Worm (Caenorhabditis elegans): Measurements from ENCODE around the gene C13B9.2.

The C13B9.2 gene

DNA sequence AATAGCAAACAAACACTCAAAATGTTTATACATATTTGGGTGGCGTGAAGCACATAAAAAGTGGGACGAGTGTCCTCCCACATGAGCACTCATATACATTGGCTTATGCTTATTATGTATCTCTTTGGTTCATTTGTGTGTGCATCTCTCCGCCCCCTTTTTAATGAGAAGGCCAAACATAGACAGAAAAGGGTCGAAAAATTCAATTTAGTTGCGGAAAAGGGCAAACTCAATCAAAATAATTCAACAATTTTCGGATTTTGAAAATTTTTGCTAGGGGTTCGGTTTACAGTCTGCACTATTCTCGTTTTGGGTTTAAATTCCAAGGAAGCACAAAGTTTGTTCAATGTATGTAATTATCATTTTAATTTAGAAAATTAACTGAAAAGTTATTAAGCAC lies 27.5 kb downstream of the C13B9.2 start:
- TF ChIP-seq nhr-76 (tag; optimal IDR thresholded peaks at IDR 0.05): no peak
- no peak for TF ChIP-seq sox-4 (tag; optimal IDR thresholded peaks at IDR 0.05)
- TF ChIP-seq jun-1 (tag; optimal IDR thresholded peaks at IDR 0.05): no peak
- no peak for TF ChIP-seq sptf-1 (tag; optimal IDR thresholded peaks at IDR 0.05)
- no peak for TF ChIP-seq C04F5.9 (tag; optimal IDR thresholded peaks at IDR 0.05)
- peak; percentile 3 for TF ChIP-seq lin-14 (GFP tag; optimal IDR thresholded peaks at IDR 0.05)
- no peak for TF ChIP-seq lin-15B (tag; optimal IDR thresholded peaks at IDR 0.05)

DNA sequence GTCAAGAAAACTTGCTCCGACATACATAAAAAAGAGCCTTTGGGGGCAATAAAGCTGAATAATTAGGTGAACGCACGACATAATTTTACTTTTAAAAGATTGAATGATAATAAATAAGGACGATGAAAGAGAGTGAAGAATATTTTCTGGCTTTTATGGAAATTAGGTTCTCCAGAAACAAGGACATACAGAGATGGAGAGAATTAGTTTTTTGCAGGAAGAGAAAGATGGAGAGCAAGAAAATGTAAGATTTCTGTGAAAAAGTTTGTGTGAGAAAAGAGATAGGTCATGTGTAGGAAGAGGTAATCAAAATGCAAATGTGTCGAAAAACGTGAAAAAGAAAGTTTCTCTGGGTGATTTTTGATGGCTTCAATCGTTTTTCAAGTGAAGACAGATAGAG lies 31.9 kb downstream of the C13B9.2 start, which contains the start of gene pdfr-1:
Gene pdfr-1 (minus strand): TSS at position 101 of the 400 bp plus-strand sequence.
- TF ChIP-seq egl-13 (tag; optimal IDR thresholded peaks at IDR 0.05): peak; percentile 11
- TF ChIP-seq unc-86 (tag; optimal IDR thresholded peaks at IDR 0.05): no peak
- no peak for TF ChIP-seq elt-2 (tag; optimal IDR thresholded peaks at IDR 0.05)
- no peak for TF ChIP-seq sptf-1 (tag; optimal IDR thresholded peaks at IDR 0.05)
- TF ChIP-seq lin-14 (GFP tag; optimal IDR thresholded peaks at IDR 0.05): peak; percentile 27
- TF ChIP-seq pax-3 (tag; optimal IDR thresholded peaks at IDR 0.05): no peak
- TF ChIP-seq nhr-19 (GFP tag; conservative IDR thresholded peaks at IDR 0.05): no peak

DNA sequence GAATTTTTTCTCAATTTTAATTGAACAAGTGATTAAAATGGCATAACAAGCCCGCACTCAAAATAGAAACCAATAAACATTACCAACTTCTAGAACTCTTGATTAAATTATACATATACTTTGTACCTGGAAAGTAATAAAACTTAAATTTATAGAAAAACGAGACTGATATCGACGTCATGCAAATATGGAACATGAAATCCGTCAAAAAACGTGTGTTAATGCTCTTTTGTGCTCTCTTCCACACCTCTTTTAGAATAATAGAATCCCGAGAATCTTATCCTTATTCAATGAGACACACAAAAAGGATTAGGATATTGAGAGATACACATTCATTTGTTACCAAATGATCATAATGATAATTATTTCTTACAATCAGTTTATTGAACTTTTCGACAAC lies 33.9 kb downstream of the C13B9.2 start:
- TF ChIP-seq nhr-85 (tag) (no peak), hpl-2 (GFP tag; optimal IDR thresholded peaks at IDR 0.05) (no peak), mep-1 (tag; optimal IDR thresholded peaks at IDR 0.05) (no peak), dsc-1 (tag; optimal IDR thresholded peaks at IDR 0.05) (peak; percentile 94), lin-14 (GFP tag; optimal IDR thresholded peaks at IDR 0.05) (no peak), pqm-1 (tag; optimal IDR thresholded peaks at IDR 0.05) (no peak), unc-98 (GFP tag; IDR thresholded peaks at IDR 0.05) (no peak), fkh-8 (tag; optimal IDR thresholded peaks at IDR 0.05) (peak; percentile 27), mab-9 (GFP tag; IDR thresholded peaks at IDR 0.05) (no peak), pax-3 (tag; optimal IDR thresholded peaks at IDR 0.05) (peak; percentile 56), C34B4.2 (tag; optimal IDR thresholded peaks at IDR 0.05) (no peak)

DNA sequence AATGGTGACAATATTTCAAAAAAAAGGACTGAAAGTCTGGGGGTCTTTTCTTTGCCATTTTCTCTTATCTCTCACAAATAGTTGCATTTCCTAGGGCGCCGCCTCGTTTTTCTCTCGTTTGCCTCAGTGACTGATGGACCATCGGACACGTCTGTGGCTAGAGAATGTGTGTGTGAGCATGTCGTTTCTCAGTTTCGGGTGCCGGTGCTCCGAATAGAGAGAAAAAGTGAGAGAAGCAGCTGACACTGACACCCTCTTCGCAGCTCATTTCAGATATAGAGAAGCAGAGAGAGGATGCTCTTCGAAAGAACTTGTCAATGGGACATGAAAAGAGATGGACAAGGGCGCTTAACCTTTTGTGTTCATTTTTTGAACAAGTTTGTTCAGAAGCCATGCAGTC lies 35.8 kb downstream of the C13B9.2 start:
- TF ChIP-seq fkh-10 (GFP tag; optimal IDR thresholded peaks at IDR 0.05) (no peak), unc-30 (tag; optimal IDR thresholded peaks at IDR 0.05) (no peak), irx-1 (tag; optimal IDR thresholded peaks at IDR 0.05) (no peak), elt-2 (tag; optimal IDR thresholded peaks at IDR 0.05) (no peak), hlh-4 (tag; optimal IDR thresholded peaks at IDR 0.05) (no peak), nhr-11 (tag; optimal IDR thresholded peaks at IDR 0.05) (no peak), ces-1 (GFP tag; optimal IDR thresholded peaks at IDR 0.05) (no peak), nhr-77 (tag; optimal IDR thresholded peaks at IDR 0.05) (no peak), lin-14 (GFP tag; optimal IDR thresholded peaks at IDR 0.05) (peak; percentile 88), ceh-82 (tag; optimal IDR thresholded peaks at IDR 0.05) (peak in 1 of 3 experiments; percentile 34), swsn-7 (tag; optimal IDR thresholded peaks at IDR 0.05) (no peak), fkh-8 (tag; optimal IDR thresholded peaks at IDR 0.05) (no peak), egl-27 (tag; optimal IDR thresholded peaks at IDR 0.05) (no peak), nhr-237 (tag; optimal IDR thresholded peaks at IDR 0.05) (no peak), unc-130 (tag; optimal IDR thresholded peaks at IDR 0.05) (no peak), nhr-28 (tag; optimal IDR thresholded peaks at IDR 0.05) (no peak), mdl-1 (tag; optimal IDR thresholded peaks at IDR 0.05) (no peak), F16B12.6 (tag; optimal IDR thresholded peaks at IDR 0.05) (no peak), efl-1 (optimal IDR thresholded peaks at IDR 0.05) (peak in 1 of 2 experiments; percentile 22), efl-1 (GFP tag; optimal IDR thresholded peaks at IDR 0.05 in 1 of 2) (no peak), lsy-2 (tag; optimal IDR thresholded peaks at IDR 0.05) (peak in 1 of 2 experiments; percentile 48), nhr-47 (tag; optimal IDR thresholded peaks at IDR 0.05) (no peak), Y116A8C.19 (tag; optimal IDR thresholded peaks at IDR 0.05; ENCODE audit: borderline replicate concordance) (no peak), pqm-1 (tag; optimal IDR thresholded peaks at IDR 0.05) (no peak), nhr-76 (tag; optimal IDR thresholded peaks at IDR 0.05) (no peak), nhr-19 (GFP tag; conservative IDR thresholded peaks at IDR 0.05) (no peak), ceh-63 (GFP tag; optimal IDR thresholded peaks at IDR 0.05) (no peak), jun-1 (tag; optimal IDR thresholded peaks at IDR 0.05) (no peak), unc-62 (GFP tag; optimal IDR thresholded peaks at IDR 0.05) (no peak), ztf-11 (tag; optimal IDR thresholded peaks at IDR 0.05) (no peak), snu-23 (GFP tag; optimal IDR thresholded peaks at IDR 0.05) (peak; percentile 15), nhr-12 (tag; optimal IDR thresholded peaks at IDR 0.05) (no peak), efl-3 (GFP tag; optimal IDR thresholded peaks at IDR 0.05) (no peak), isw-1 (GFP tag; IDR thresholded peaks at IDR 0.05) (no peak)
